Worm (Caenorhabditis elegans) whole organism, L3 larva: ENCODE results near the gene F34H10.1.

Experiments used
- aly-2 ChIP-seq: fragments of 150-350 bp; optimal IDR thresholded peaks from 2 replicates; lab custom pipeline; 2014; ENCODE audit warnings: missing biosample characterization, missing genetic modification characterization
- ama-1 ChIP-seq: fragments of 150-350 bp; optimal IDR thresholded peaks from 2 replicates; lab custom pipeline; 2018
- ceh-82 ChIP-seq: fragments of 150-350 bp; optimal IDR thresholded peaks from 2 replicates; lab custom pipeline; 2014; ENCODE audit warnings: missing biosample characterization, missing genetic modification characterization
- egl-27 ChIP-seq: sonication (generic microtip); optimal IDR thresholded peaks from 4 replicates; lab custom pipeline; 2017; ENCODE audit warnings: missing biosample characterization, missing genetic modification reagents, missing genetic modification characterization
- fos-1 ChIP-seq: fragments of 150-350 bp; optimal IDR thresholded peaks from 2 replicates; lab custom pipeline; 2014; ENCODE audit warnings: missing biosample characterization, missing genetic modification characterization
- nhr-237 ChIP-seq: fragments of 150-350 bp; optimal IDR thresholded peaks from 2 replicates; lab custom pipeline; 2014; ENCODE audit warnings: missing biosample characterization, missing genetic modification characterization
- nhr-76 ChIP-seq: fragments of 150-350 bp; sonication (generic microtip); optimal IDR thresholded peaks from 5 replicates; lab custom pipeline; 2014; ENCODE audit warnings: missing biosample characterization, missing genetic modification characterization
- pha-4 ChIP-seq: fragments of 150-350 bp; optimal IDR thresholded peaks from 2 replicates; lab custom pipeline; 2014; ENCODE audit warnings: missing biosample characterization, missing genetic modification reagents, missing genetic modification characterization
- unc-39 ChIP-seq: sonication (generic microtip); optimal IDR thresholded peaks from 4 replicates; lab custom pipeline; 2017; ENCODE audit warnings: missing biosample characterization, missing genetic modification characterization
- ztf-4 ChIP-seq: fragments of 150-350 bp; optimal IDR thresholded peaks from 2 replicates; lab custom pipeline; 2014; ENCODE audit warnings: missing biosample characterization, missing genetic modification characterization

- TF ChIP-seq nhr-76 (tag; lab: Kevin White, UChicago) (no peak), nhr-237 (tag; lab: Kevin White, UChicago) (no peak), unc-39 (tag; lab: Kevin White, UChicago) (no peak), fos-1 (tag; lab: Kevin White, UChicago) (no peak), ztf-4 (no peak), aly-2 (no peak), pha-4 (tag; lab: Kevin White, UChicago) (no peak), ama-1 (lab: Kevin White, UChicago) (no peak), egl-27 (tag; lab: Kevin White, UChicago) (no peak), ceh-82 (tag; lab: Kevin White, UChicago) (no peak)
Measured at ce11 chrX:9616919-9617318, 9.0 kb upstream of the F34H10.1 start, which contains the start of gene C11E4.7.
